Fruit fly (Drosophila melanogaster) whole organism, embryonic: Measurements from ENCODE around the gene Kah.

ENCODE experiments used
- Adf1 ChIP-seq: fragments of 200-800 bp; sonication (Bioruptor generic); IDR thresholded peaks from 2 replicates; pipeline ENCODE4 v1.3.6; 2022; ENCODE audit warnings: missing biosample characterization, missing genetic modification characterization
- Aef1 ChIP-seq: fragments of 200-800 bp; sonication (Bioruptor generic); IDR thresholded peaks from 3 replicates; pipeline ENCODE4 v1.3.6; 2022; ENCODE audit warnings: missing biosample characterization, missing genetic modification characterization
- Atf-2 ChIP-seq: fragments of 200-800 bp; sonication (Bioruptor generic); optimal IDR thresholded peaks from 2 replicates; lab custom pipeline; 2016; ENCODE audit warnings: missing biosample characterization, missing genetic modification characterization
- Blimp-1 ChIP-seq: fragments of 200-800 bp; sonication (Bioruptor generic); optimal IDR thresholded peaks from 3 replicates; lab custom pipeline; 2018; ENCODE audit warnings: missing biosample characterization, missing genetic modification characterization, mild to moderate bottlenecking, moderate library complexity, missing genetic modification reagents
- Bteb2 ChIP-seq: fragments of 200-800 bp; sonication (Bioruptor generic); optimal IDR thresholded peaks from 2 replicates; lab custom pipeline; 2016; ENCODE audit warnings: missing biosample characterization, missing genetic modification characterization
- CG10565 ChIP-seq: fragments of 200-800 bp; sonication (Bioruptor generic); optimal IDR thresholded peaks from 3 replicates; lab custom pipeline; 2016; ENCODE audit warnings: missing biosample characterization, mild to moderate bottlenecking, missing genetic modification characterization
- CG10979 ChIP-seq: fragments of 200-800 bp; sonication (Bioruptor generic); optimal IDR thresholded peaks from 2 replicates; lab custom pipeline; 2018; ENCODE audit warnings: missing biosample characterization, mild to moderate bottlenecking, missing genetic modification characterization, moderate library complexity
- CG12299 ChIP-seq: fragments of 200-800 bp; sonication (Bioruptor generic); optimal IDR thresholded peaks from 2 replicates; lab custom pipeline; 2018; ENCODE audit warnings: missing biosample characterization, mild to moderate bottlenecking, missing genetic modification characterization
- CG12769 ChIP-seq: fragments of 200-800 bp; sonication (Bioruptor generic); optimal IDR thresholded peaks from 2 replicates; lab custom pipeline; 2019; ENCODE audit warnings: missing biosample characterization, mild to moderate bottlenecking, missing genetic modification characterization, moderate library complexity
- CG12942 ChIP-seq: fragments of 200-800 bp; sonication (Bioruptor generic); optimal IDR thresholded peaks from 3 replicates; lab custom pipeline; 2016; ENCODE audit warnings: missing biosample characterization, missing genetic modification characterization
- CG15011 ChIP-seq: fragments of 200-800 bp; sonication (Bioruptor generic); optimal IDR thresholded peaks from 3 replicates; lab custom pipeline; 2018; ENCODE audit warnings: missing biosample characterization, mild to moderate bottlenecking, missing genetic modification characterization
- CG31441 ChIP-seq: fragments of 200-800 bp; sonication (Bioruptor generic); IDR thresholded peaks from 2 replicates; pipeline ENCODE4 v1.3.6; 2022; ENCODE audit warnings: missing biosample characterization, missing genetic modification characterization
- CG33213 ChIP-seq: fragments of 200-800 bp; sonication (Bioruptor generic); optimal IDR thresholded peaks from 3 replicates; lab custom pipeline; 2016; ENCODE audit warnings: missing biosample characterization, missing genetic modification characterization
- CG5953 ChIP-seq: fragments of 200-800 bp; sonication (Bioruptor generic); IDR thresholded peaks from 2 replicates; pipeline ENCODE4 v1.3.6; 2022; ENCODE audit warnings: missing biosample characterization, missing genetic modification characterization
- CG7963 ChIP-seq: fragments of 200-800 bp; sonication (Bioruptor generic); IDR thresholded peaks from 3 replicates; pipeline ENCODE4 v1.3.6; 2022; ENCODE audit warnings: missing biosample characterization, missing genetic modification characterization; ENCODE audit not compliant: partially characterized antibody
- CG8359 ChIP-seq: fragments of 200-800 bp; sonication (Bioruptor generic); optimal IDR thresholded peaks from 2 replicates; lab custom pipeline; 2017; ENCODE audit warnings: missing biosample characterization, mild to moderate bottlenecking, missing genetic modification characterization, borderline replicate concordance
- CG8944 ChIP-seq: fragments of 200-800 bp; sonication (Bioruptor generic); optimal IDR thresholded peaks from 3 replicates; lab custom pipeline; 2016; ENCODE audit warnings: missing biosample characterization, missing genetic modification characterization
- CG9437 ChIP-seq: fragments of 200-800 bp; sonication (Bioruptor generic); optimal IDR thresholded peaks from 2 replicates; lab custom pipeline; 2018; ENCODE audit warnings: missing biosample characterization, mild to moderate bottlenecking, missing genetic modification characterization
- CG9727 ChIP-seq: fragments of 200-800 bp; sonication (Bioruptor generic); optimal IDR thresholded peaks from 3 replicates; lab custom pipeline; 2017; ENCODE audit warnings: missing biosample characterization, mild to moderate bottlenecking, missing genetic modification characterization
- CG9932 ChIP-seq: fragments of 200-800 bp; sonication (Bioruptor generic); IDR thresholded peaks from 2 replicates; pipeline ENCODE4 v1.3.6; 2022; ENCODE audit warnings: missing biosample characterization, missing genetic modification characterization
- Dek ChIP-seq: fragments of 200-800 bp; sonication (Bioruptor generic); optimal IDR thresholded peaks from 3 replicates; lab custom pipeline; 2019; ENCODE audit warnings: missing biosample characterization, mild to moderate bottlenecking, missing genetic modification characterization, moderate library complexity
- H2.0 ChIP-seq: fragments of 200-800 bp; sonication (Bioruptor generic); IDR thresholded peaks from 2 replicates; pipeline ENCODE4 v1.3.6; 2022; ENCODE audit warnings: missing biosample characterization, missing genetic modification characterization
- Lhr ChIP-seq: fragments of 200-800 bp; sonication (Bioruptor generic); optimal IDR thresholded peaks from 3 replicates; lab custom pipeline; 2017; ENCODE audit warnings: mild to moderate bottlenecking, missing biosample characterization, missing genetic modification reagents, missing genetic modification characterization
- Lim3 ChIP-seq: fragments of 200-800 bp; sonication (Bioruptor generic); IDR thresholded peaks from 2 replicates; pipeline ENCODE4 v1.3.6; 2022; ENCODE audit warnings: missing biosample characterization, missing genetic modification characterization
- Nf-YB ChIP-seq: fragments of 200-800 bp; sonication (Bioruptor generic); optimal IDR thresholded peaks from 3 replicates; lab custom pipeline; 2019; ENCODE audit warnings: missing biosample characterization, mild to moderate bottlenecking, missing genetic modification characterization, moderate library complexity
- Nf-YC ChIP-seq: fragments of 200-800 bp; optimal IDR thresholded peaks from 3 replicates; lab custom pipeline; 2019; ENCODE audit warnings: missing biosample characterization, mild to moderate bottlenecking, missing genetic modification characterization, moderate library complexity
- Pdp1 ChIP-seq, 2 experiments: fragments of 200-800 bp; sonication (Bioruptor generic); optimal IDR thresholded peaks; 3 replicates each; lab custom pipeline; 2016; ENCODE audit warnings: missing biosample characterization in 2 of 2, missing genetic modification characterization in 2 of 2, mild to moderate bottlenecking in 1 of 2, moderate library complexity in 1 of 2
- Spps ChIP-seq: fragments of 200-800 bp; sonication (Bioruptor generic); optimal IDR thresholded peaks from 2 replicates; lab custom pipeline; 2018; ENCODE audit warnings: missing biosample characterization, mild to moderate bottlenecking, missing genetic modification characterization
- TFAM ChIP-seq: fragments of 200-800 bp; sonication (Bioruptor generic); optimal IDR thresholded peaks from 2 replicates; lab custom pipeline; 2017; ENCODE audit warnings: missing biosample characterization, missing genetic modification characterization, inconsistent platforms
- Trl ChIP-seq, 3 experiments: fragments of >200 bp in 2 of 3; fragments of 200-800 bp in 1 of 3; sonication (Bioruptor generic) in 1 of 3; optimal IDR thresholded peaks; 2 replicates in 1 of 3; 3 replicates in 2 of 3; lab custom pipeline; 2016 to 2017; ENCODE audit warnings: missing biosample characterization in 1 of 3, missing genetic modification characterization in 1 of 3
- ap ChIP-seq: fragments of 200-800 bp; sonication (Bioruptor generic); IDR thresholded peaks from 2 replicates; pipeline ENCODE4 v1.3.6; 2022; ENCODE audit warnings: missing biosample characterization, missing genetic modification characterization
- ash1 ChIP-seq: fragments of 200-800 bp; sonication (Bioruptor generic); optimal IDR thresholded peaks from 2 replicates; lab custom pipeline; 2018; ENCODE audit warnings: missing biosample characterization, mild to moderate bottlenecking, missing genetic modification characterization
- danr ChIP-seq: fragments of 200-800 bp; sonication (Bioruptor generic); IDR thresholded peaks from 2 replicates; pipeline ENCODE4 v1.3.6; 2022; ENCODE audit warnings: missing biosample characterization, missing genetic modification characterization
- dati ChIP-seq: fragments of 200-800 bp; sonication (Bioruptor generic); IDR thresholded peaks from 2 replicates; pipeline ENCODE4 v1.3.6; 2022; ENCODE audit warnings: missing biosample characterization, missing genetic modification characterization
- en ChIP-seq: fragments of 200-800 bp; sonication (Bioruptor generic); optimal IDR thresholded peaks from 2 replicates; lab custom pipeline; 2016; ENCODE audit warnings: missing biosample characterization, missing genetic modification characterization
- esg ChIP-seq: fragments of 200-800 bp; sonication (Bioruptor generic); conservative IDR thresholded peaks from 2 replicates; pipeline ENCODE4 v1.3.6; 2022; ENCODE audit warnings: missing biosample characterization, missing genetic modification characterization
- grau ChIP-seq: fragments of 200-800 bp; optimal IDR thresholded peaks from 3 replicates; lab custom pipeline; 2019; ENCODE audit warnings: missing biosample characterization, mild to moderate bottlenecking, missing genetic modification characterization, moderate library complexity
- gro ChIP-seq: fragments of 200-800 bp; sonication (Bioruptor generic); optimal IDR thresholded peaks from 2 replicates; lab custom pipeline; 2016; ENCODE audit warnings: missing biosample characterization, missing genetic modification characterization
- gsb-n ChIP-seq: fragments of 200-800 bp; sonication (Bioruptor generic); optimal IDR thresholded peaks from 3 replicates; lab custom pipeline; 2018; ENCODE audit warnings: missing biosample characterization, mild to moderate bottlenecking, missing genetic modification characterization
- h ChIP-seq: fragments of >200 bp; optimal IDR thresholded peaks from 2 replicates; lab custom pipeline; 2017
- inv ChIP-seq: fragments of 200-800 bp; sonication (Bioruptor generic); IDR thresholded peaks from 2 replicates; pipeline ENCODE4 v1.3.6; 2022; ENCODE audit warnings: missing biosample characterization, missing genetic modification characterization; ENCODE audit not compliant: partially characterized antibody
- lola ChIP-seq, 3 experiments: fragments of >200 bp in 2 of 3; fragments of 200-800 bp in 1 of 3; sonication (Bioruptor generic) in 1 of 3; optimal IDR thresholded peaks; 2 replicates each; lab custom pipeline; 2017 to 2019; ENCODE audit warnings: missing biosample characterization in 3 of 3, missing genetic modification characterization in 3 of 3, mild to moderate bottlenecking in 1 of 3, moderate library complexity in 1 of 3
- mam ChIP-seq: fragments of 200-800 bp; sonication (Bioruptor generic); optimal IDR thresholded peaks from 3 replicates; lab custom pipeline; 2016; ENCODE audit warnings: missing biosample characterization, missing genetic modification characterization
- row ChIP-seq: fragments of 200-800 bp; sonication (Bioruptor generic); IDR thresholded peaks from 3 replicates; pipeline ENCODE4 v1.3.6; 2022; ENCODE audit warnings: missing biosample characterization, missing genetic modification characterization
- run ChIP-seq: fragments of 200-800 bp; sonication (Bioruptor generic); optimal IDR thresholded peaks from 3 replicates; lab custom pipeline; 2018; ENCODE audit warnings: missing biosample characterization, mild to moderate bottlenecking, missing genetic modification characterization
- salm ChIP-seq: fragments of 200-800 bp; sonication (Bioruptor generic); optimal IDR thresholded peaks from 2 replicates; lab custom pipeline; 2018; ENCODE audit warnings: missing biosample characterization, mild to moderate bottlenecking, missing genetic modification characterization
- schlank ChIP-seq: fragments of 200-800 bp; sonication (Bioruptor generic); optimal IDR thresholded peaks from 2 replicates; lab custom pipeline; 2018; ENCODE audit warnings: missing biosample characterization, mild to moderate bottlenecking, missing genetic modification characterization
- sens-2 ChIP-seq: fragments of 200-800 bp; sonication (Bioruptor generic); IDR thresholded peaks from 2 replicates; pipeline ENCODE4 v1.3.6; 2022; ENCODE audit warnings: missing biosample characterization, missing genetic modification characterization
- tin ChIP-seq: fragments of 200-800 bp; sonication (Bioruptor generic); optimal IDR thresholded peaks from 3 replicates; lab custom pipeline; 2016; ENCODE audit warnings: missing biosample characterization, missing genetic modification characterization
- twi ChIP-seq: fragments of 200-800 bp; optimal IDR thresholded peaks from 2 replicates; lab custom pipeline; 2019; ENCODE audit warnings: missing biosample characterization, mild to moderate bottlenecking, missing genetic modification characterization, moderate library complexity
- zfh1 ChIP-seq: fragments of 200-800 bp; sonication (Bioruptor generic); IDR thresholded peaks from 3 replicates; pipeline ENCODE4 v1.3.6; 2022; ENCODE audit warnings: missing biosample characterization, missing genetic modification characterization

Kah gene

DNA sequence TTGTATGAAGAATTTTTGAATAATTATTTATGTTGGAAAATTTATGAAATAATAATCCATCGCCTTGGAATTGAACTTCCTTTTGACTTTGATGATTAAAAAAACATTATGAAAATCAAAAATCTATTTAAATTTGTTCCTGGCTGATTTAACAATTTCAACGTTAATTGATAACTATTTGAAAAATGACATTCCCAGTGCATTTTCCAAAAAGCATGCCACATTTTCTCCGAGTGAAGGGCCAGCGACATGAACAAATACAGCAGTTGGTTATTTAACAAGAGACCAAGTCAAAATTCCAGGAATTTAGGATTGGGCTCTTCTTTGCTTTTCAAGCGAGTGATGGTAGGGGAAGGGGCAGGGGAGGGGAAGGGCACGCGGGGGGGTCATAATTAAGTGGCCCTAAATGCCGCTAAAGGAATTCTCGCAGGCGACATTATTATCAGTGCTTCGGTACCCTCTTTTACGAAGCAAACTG is 33.3 kb upstream of the Kah start (continued):
- TF ChIP-seq CG10565 (GFP tag; lab: Kevin White, UChicago) (no peak), twi (tag; lab: Kevin White, UChicago) (peak; percentile 65), Nf-YB (peak; percentile 26), danr (GFP tag; lab: Robert Waterston, UW) (no peak), CG9932 (GFP tag; lab: Robert Waterston, UW) (no peak), CG9727 (peak; percentile 81), mam (GFP tag; lab: Kevin White, UChicago) (no peak), gro (GFP tag; lab: Kevin White, UChicago) (no peak), Spps (tag; lab: Kevin White, UChicago) (peak; percentile 74), Nf-YC (tag; lab: Kevin White, UChicago) (no peak), schlank (tag; lab: Kevin White, UChicago) (no peak), TFAM (no peak), CG8944 (GFP tag; lab: Kevin White, UChicago) (no peak), zfh1 (GFP tag; lab: Robert Waterston, UW) (peak; percentile 70), Aef1 (GFP tag; lab: Robert Waterston, UW) (no peak), Atf-2 (GFP tag; lab: Kevin White, UChicago) (peak; percentile 21), gsb-n (peak; percentile 65), CG15011 (GFP tag; lab: Kevin White, UChicago) (no peak), Adf1 (GFP tag; lab: Robert Waterston, UW) (no peak), CG31441 (GFP tag; lab: Robert Waterston, UW) (peak; percentile 75), Trl (optimal IDR thresholded peaks at IDR 0.05; lab: Kevin White, UChicago) (no peak), Trl (GFP tag; optimal IDR thresholded peaks at IDR 0.05; lab: Kevin White, UChicago) (no peak), row (GFP tag; lab: Robert Waterston, UW) (peak; percentile 38; the same call in 2 of the 3 replicates), CG7963 (no peak), CG12769 (tag; lab: Kevin White, UChicago) (no peak), ash1 (GFP tag; lab: Kevin White, UChicago) (no peak), en (GFP tag; lab: Kevin White, UChicago) (no peak), Dek (tag; lab: Kevin White, UChicago) (no peak), CG8359 (GFP tag; lab: Kevin White, UChicago) (peak; percentile 37), sens-2 (no peak), CG33213 (GFP tag; lab: Kevin White, UChicago) (no peak), CG12299 (tag; lab: Kevin White, UChicago) (no peak), run (tag; lab: Kevin White, UChicago) (no peak), h (lab: Kevin White, UChicago) (no peak), dati (GFP tag; lab: Robert Waterston, UW) (no peak), salm (tag; lab: Kevin White, UChicago) (no peak), lola (GFP tag; optimal IDR thresholded peaks at IDR 0.05; lab: Kevin White, UChicago) (peak in 1 of 3 experiments; percentile 93), esg (GFP tag; lab: Robert Waterston, UW) (0 out of 2 replicates have a peak, but pooled peaks have one; percentile 36), Pdp1 (GFP tag; optimal IDR thresholded peaks at IDR 0.05; lab: Kevin White, UChicago) (peak; percentile 5 to 23), H2.0 (no peak), ap (no peak), tin (GFP tag; lab: Kevin White, UChicago) (peak; percentile 38), inv (no peak), Blimp-1 (peak; percentile 65), CG9437 (GFP tag; lab: Kevin White, UChicago) (peak; percentile 25), Lhr (GFP tag; lab: Kevin White, UChicago) (peak; percentile 17), grau (tag; lab: Kevin White, UChicago) (peak; percentile 58), CG10979 (tag; lab: Kevin White, UChicago) (peak; percentile 87), CG5953 (GFP tag; lab: Robert Waterston, UW) (no peak), Bteb2 (GFP tag; lab: Kevin White, UChicago) (no peak), Lim3 (GFP tag; lab: Robert Waterston, UW) (no peak), CG12942 (no peak)
